Worm (Caenorhabditis elegans) whole organism, late embryonic: ENCODE measurements around the gene F52C6.2.

ENCODE experiments used
- C38D4.7 ChIP-seq: fragments of 200-800 bp; sonication (Bioruptor generic); optimal IDR thresholded peaks from 2 replicates; lab custom pipeline; 2018; ENCODE audit warnings: mild to moderate bottlenecking, missing genetic modification characterization, moderate library complexity, missing compliant biosample characterization
- F13H6.1 ChIP-seq: sonication (generic microtip); optimal IDR thresholded peaks from 2 replicates; lab custom pipeline; 2016; ENCODE audit warnings: missing genetic modification characterization, missing compliant biosample characterization
- T23F11.4 ChIP-seq: fragments of 200-800 bp; sonication (Bioruptor generic); optimal IDR thresholded peaks from 2 replicates; lab custom pipeline; 2018; ENCODE audit warnings: mild to moderate bottlenecking, missing genetic modification characterization, missing compliant biosample characterization
- Y22D7AL.16 ChIP-seq: sonication (generic microtip); optimal IDR thresholded peaks from 2 replicates; lab custom pipeline; 2016; ENCODE audit warnings: missing genetic modification characterization, missing compliant biosample characterization
- ahr-1 ChIP-seq: sonication (generic microtip); optimal IDR thresholded peaks from 2 replicates; lab custom pipeline; 2016; ENCODE audit warnings: missing genetic modification characterization, missing compliant biosample characterization
- ama-1 ChIP-seq: fragments of 150-350 bp; optimal IDR thresholded peaks from 2 replicates; lab custom pipeline; 2014
- ceh-19 ChIP-seq: fragments of 200-800 bp; sonication (Bioruptor generic); optimal IDR thresholded peaks from 2 replicates; lab custom pipeline; 2018; ENCODE audit warnings: mild to moderate bottlenecking, missing genetic modification characterization, missing compliant biosample characterization
- ceh-24 ChIP-seq: sonication (generic microtip); optimal IDR thresholded peaks from 2 replicates; lab custom pipeline; 2016; ENCODE audit warnings: mild to moderate bottlenecking, missing genetic modification characterization, missing compliant biosample characterization
- ceh-30 ChIP-seq: fragments of 150-350 bp; optimal IDR thresholded peaks from 2 replicates; lab custom pipeline; 2014; ENCODE audit warnings: missing biosample characterization, missing genetic modification characterization
- ceh-34 ChIP-seq: sonication (generic microtip); optimal IDR thresholded peaks from 2 replicates; lab custom pipeline; 2016; ENCODE audit warnings: mild to moderate bottlenecking, missing genetic modification characterization, missing compliant biosample characterization
- ceh-48 ChIP-seq: sonication (generic microtip); optimal IDR thresholded peaks from 2 replicates; lab custom pipeline; 2016; ENCODE audit warnings: missing genetic modification characterization, inconsistent platforms, missing compliant biosample characterization
- ceh-6 ChIP-seq: fragments of 200-800 bp; sonication (Bioruptor generic); optimal IDR thresholded peaks from 2 replicates; lab custom pipeline; 2018; ENCODE audit warnings: mild to moderate bottlenecking, missing genetic modification characterization, missing compliant biosample characterization
- ceh-9 ChIP-seq: sonication (generic microtip); optimal IDR thresholded peaks from 2 replicates; lab custom pipeline; 2016; ENCODE audit warnings: mild to moderate bottlenecking, missing genetic modification characterization, inconsistent platforms, missing compliant biosample characterization
- che-1 ChIP-seq: sonication (generic microtip); optimal IDR thresholded peaks from 2 replicates; lab custom pipeline; 2016; ENCODE audit warnings: mild to moderate bottlenecking, missing genetic modification characterization, missing compliant biosample characterization
- dmd-4 ChIP-seq: sonication (generic microtip); optimal IDR thresholded peaks from 2 replicates; lab custom pipeline; 2016; ENCODE audit warnings: borderline replicate concordance, missing genetic modification characterization, missing compliant biosample characterization
- dve-1 ChIP-seq: sonication (generic microtip); optimal IDR thresholded peaks from 2 replicates; lab custom pipeline; 2017; ENCODE audit warnings: antibody characterized with exemption, mild to moderate bottlenecking, missing genetic modification characterization, missing compliant biosample characterization
- elt-2 ChIP-seq: sonication (generic microtip); optimal IDR thresholded peaks from 2 replicates; lab custom pipeline; 2016; ENCODE audit warnings: missing genetic modification reagents, missing genetic modification characterization, missing compliant biosample characterization
- elt-4 ChIP-seq: sonication (generic microtip); optimal IDR thresholded peaks from 2 replicates; lab custom pipeline; 2016; ENCODE audit warnings: missing genetic modification characterization, missing compliant biosample characterization
- ets-4 ChIP-seq: sonication (generic microtip); optimal IDR thresholded peaks from 2 replicates; lab custom pipeline; 2016; ENCODE audit warnings: missing genetic modification characterization, missing compliant biosample characterization
- eyg-1 ChIP-seq: sonication (generic microtip); optimal IDR thresholded peaks from 2 replicates; lab custom pipeline; 2016; ENCODE audit warnings: missing genotype, missing genetic modification characterization, missing compliant biosample characterization
- fkh-10 ChIP-seq: fragments of 150-350 bp; optimal IDR thresholded peaks from 2 replicates; lab custom pipeline; 2014; ENCODE audit warnings: missing biosample characterization, missing genetic modification reagents, missing genetic modification characterization
- fkh-6 ChIP-seq: sonication (generic microtip); optimal IDR thresholded peaks from 2 replicates; lab custom pipeline; 2016; ENCODE audit warnings: missing genetic modification characterization, missing compliant biosample characterization
- gmeb-2 ChIP-seq: sonication (generic microtip); optimal IDR thresholded peaks from 2 replicates; lab custom pipeline; 2016; ENCODE audit warnings: missing genetic modification characterization, inconsistent platforms, missing compliant biosample characterization
- hlh-13 ChIP-seq: fragments of 200-800 bp; sonication (Bioruptor generic); optimal IDR thresholded peaks from 2 replicates; lab custom pipeline; 2018; ENCODE audit warnings: mild to moderate bottlenecking, missing genetic modification characterization, missing compliant biosample characterization
- hlh-8 ChIP-seq: sonication (generic microtip); optimal IDR thresholded peaks from 2 replicates; lab custom pipeline; 2016; ENCODE audit warnings: missing genotype, missing genetic modification characterization, missing compliant biosample characterization
- lin-11 ChIP-seq: fragments of 200-800 bp; sonication (Bioruptor generic); optimal IDR thresholded peaks from 2 replicates; lab custom pipeline; 2018; ENCODE audit warnings: mild to moderate bottlenecking, missing genetic modification characterization, missing compliant biosample characterization
- mec-3 ChIP-seq: sonication (generic microtip); optimal IDR thresholded peaks from 2 replicates; lab custom pipeline; 2016; ENCODE audit warnings: borderline replicate concordance, missing genetic modification characterization, missing compliant biosample characterization
- nfya-1 ChIP-seq: sonication (generic microtip); optimal IDR thresholded peaks from 2 replicates; lab custom pipeline; 2017; ENCODE audit warnings: missing genetic modification characterization, mild to moderate bottlenecking, missing compliant biosample characterization, antibody characterized with exemption, moderate library complexity
- nhr-232 ChIP-seq: sonication (generic microtip); optimal IDR thresholded peaks from 2 replicates; lab custom pipeline; 2016; ENCODE audit warnings: missing genetic modification characterization, missing compliant biosample characterization
- odd-2 ChIP-seq: sonication (generic microtip); optimal IDR thresholded peaks from 2 replicates; lab custom pipeline; 2017; ENCODE audit warnings: antibody characterized with exemption, mild to moderate bottlenecking, missing genetic modification characterization, missing compliant biosample characterization
- pat-9 ChIP-seq: fragments of 200-800 bp; sonication (Bioruptor generic); optimal IDR thresholded peaks from 2 replicates; lab custom pipeline; 2018; ENCODE audit warnings: mild to moderate bottlenecking, missing genetic modification characterization, moderate library complexity, missing compliant biosample characterization
- pha-4 ChIP-seq: fragments of 150-350 bp; optimal IDR thresholded peaks from 2 replicates; lab custom pipeline; 2018; ENCODE audit warnings: missing biosample characterization, missing genetic modification reagents, missing genetic modification characterization
- ref-2 ChIP-seq: sonication (generic microtip); optimal IDR thresholded peaks from 2 replicates; lab custom pipeline; 2016; ENCODE audit warnings: missing genetic modification characterization, missing compliant biosample characterization
- rnt-1 ChIP-seq: sonication (generic microtip); optimal IDR thresholded peaks from 2 replicates; lab custom pipeline; 2016; ENCODE audit warnings: missing genetic modification characterization, missing compliant biosample characterization
- sdc-2 ChIP-seq: sonication (generic microtip); optimal IDR thresholded peaks from 2 replicates; lab custom pipeline; 2016; ENCODE audit warnings: missing genotype, missing genetic modification characterization, missing compliant biosample characterization
- sox-4 ChIP-seq: sonication (generic microtip); optimal IDR thresholded peaks from 2 replicates; lab custom pipeline; 2017; ENCODE audit warnings: mild to moderate bottlenecking, missing genetic modification characterization, inconsistent platforms, missing compliant biosample characterization
- tbx-7 ChIP-seq: sonication (generic microtip); optimal IDR thresholded peaks from 2 replicates; lab custom pipeline; 2016; ENCODE audit warnings: missing genotype, missing genetic modification characterization, missing compliant biosample characterization
- ttx-3 ChIP-seq: sonication (generic microtip); optimal IDR thresholded peaks from 2 replicates; lab custom pipeline; 2016; ENCODE audit warnings: missing genetic modification reagents, missing genetic modification characterization, missing compliant biosample characterization
- unc-42 ChIP-seq: sonication (generic microtip); optimal IDR thresholded peaks from 2 replicates; lab custom pipeline; 2016; ENCODE audit warnings: missing genotype, missing genetic modification characterization, missing compliant biosample characterization
- ztf-16 ChIP-seq: sonication (generic microtip); optimal IDR thresholded peaks from 2 replicates; lab custom pipeline; 2017; ENCODE audit warnings: missing genetic modification characterization, missing compliant biosample characterization

Gene F52C6.2

DNA sequence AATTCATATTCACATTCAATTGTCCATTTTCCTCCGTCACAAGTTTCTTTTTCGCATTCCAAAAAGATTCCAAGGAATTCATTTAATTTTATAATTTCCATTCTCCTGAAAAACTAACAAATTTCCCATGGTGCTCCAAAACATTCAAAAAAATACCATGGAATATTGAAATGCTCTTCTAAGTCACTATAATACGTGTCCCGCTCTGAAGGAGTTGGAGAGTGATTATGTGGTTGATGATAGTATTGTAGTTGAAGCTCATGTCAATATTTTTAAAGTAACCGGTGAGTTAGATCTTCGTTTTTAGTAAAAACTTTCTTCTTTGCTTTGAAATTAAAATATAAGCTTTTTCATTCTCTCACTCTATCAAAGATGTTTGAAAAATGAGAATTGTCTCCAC lies 35.6 kb upstream of the F52C6.2 start, which contains the start of gene math-9:
Gene math-9 (minus strand): TSS at position 101 of the 400 bp plus-strand sequence.
- TF ChIP-seq pat-9 (tag; lab: Kevin White, UChicago), result no peak
- TF ChIP-seq ahr-1 (tag; lab: Kevin White, UChicago), result no peak
- no peak for TF ChIP-seq elt-4 (tag; lab: Kevin White, UChicago)
- TF ChIP-seq ceh-19, result no peak
- no peak for TF ChIP-seq hlh-13 (GFP tag; lab: Kevin White, UChicago)
- TF ChIP-seq che-1 (tag; lab: Kevin White, UChicago), result no peak
- no peak for TF ChIP-seq T23F11.4 (GFP tag; lab: Kevin White, UChicago)
- TF ChIP-seq elt-2, result no peak
- TF ChIP-seq ceh-9, result no peak
- TF ChIP-seq nfya-1 (tag; lab: Kevin White, UChicago), result no peak
- no peak for TF ChIP-seq nhr-232 (tag; lab: Kevin White, UChicago)
- TF ChIP-seq Y22D7AL.16 (tag; lab: Kevin White, UChicago), result no peak
- TF ChIP-seq ceh-34 (tag; lab: Kevin White, UChicago), result no peak
- no peak for TF ChIP-seq mec-3 (tag; lab: Kevin White, UChicago)
- TF ChIP-seq ama-1 (lab: Kevin White, UChicago), result no peak
- no peak for TF ChIP-seq sdc-2 (tag; lab: Kevin White, UChicago)
- TF ChIP-seq ref-2 (tag; lab: Kevin White, UChicago), result no peak
- TF ChIP-seq hlh-8 (tag; lab: Kevin White, UChicago), result no peak
- no peak for TF ChIP-seq pha-4

DNA sequence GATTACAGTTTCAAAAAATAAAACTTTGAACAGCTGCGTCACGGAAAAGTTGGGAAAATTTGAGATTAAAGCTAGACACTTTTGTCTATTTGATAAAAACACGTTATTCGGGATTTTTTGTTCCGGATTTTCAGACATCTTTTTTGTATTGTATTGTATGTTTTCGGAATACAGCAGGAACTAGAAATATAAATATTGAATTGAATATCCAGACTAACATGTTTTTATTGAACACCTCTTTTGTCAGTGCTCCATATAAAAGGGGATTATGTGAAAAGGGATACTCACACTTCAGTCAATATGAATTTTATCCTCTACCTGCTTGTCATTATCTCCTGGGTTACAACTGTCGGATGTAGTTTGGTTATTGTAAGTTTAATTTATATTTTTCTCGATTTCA lies 32.4 kb upstream of the F52C6.2 start, which contains the start of gene C16C4.1:
Gene C16C4.1 (plus strand): TSS at position 301 of the 400 bp plus-strand sequence.
- TF ChIP-seq ceh-48 (no peak), lin-11 (tag; lab: Kevin White, UChicago) (no peak), unc-42 (tag; lab: Kevin White, UChicago) (no peak), rnt-1 (tag; lab: Kevin White, UChicago) (no peak), elt-2 (no peak)
- TF ChIP-seq, all 69 proteins: peak for 0

DNA sequence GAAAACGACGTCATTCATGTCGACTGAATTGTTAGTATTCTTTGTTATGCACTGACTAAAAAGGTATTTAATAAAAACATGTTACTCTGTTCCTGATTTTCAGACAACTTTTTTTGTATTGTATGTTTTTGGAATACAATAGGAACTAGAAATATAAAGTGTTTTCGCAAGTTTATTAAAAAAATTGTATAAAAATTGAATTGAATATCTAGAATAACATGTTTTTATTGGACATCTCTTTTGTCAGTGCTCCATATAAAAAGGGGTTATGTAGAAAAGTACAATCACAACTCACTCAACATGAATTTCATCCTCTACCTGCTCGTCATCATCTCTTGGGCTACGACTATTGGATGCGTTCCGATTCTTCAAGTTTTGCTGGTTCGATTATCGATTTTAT lies 31.0 kb upstream of the F52C6.2 start, which contains the start of gene C46F9.5:
Gene C46F9.5 (plus strand): TSS at position 301 of the 400 bp plus-strand sequence.
- TF ChIP-seq ceh-30 (tag; lab: Kevin White, UChicago) (no peak), gmeb-2 (tag; lab: Kevin White, UChicago) (no peak), F13H6.1 (tag; lab: Kevin White, UChicago) (no peak), ceh-48 (no peak), tbx-7 (tag; lab: Kevin White, UChicago) (no peak), ama-1 (lab: Kevin White, UChicago) (no peak), ets-4 (tag; lab: Kevin White, UChicago) (no peak), mec-3 (tag; lab: Kevin White, UChicago) (no peak), ttx-3 (tag; lab: Kevin White, UChicago) (no peak), C38D4.7 (GFP tag; lab: Kevin White, UChicago) (no peak), ref-2 (tag; lab: Kevin White, UChicago) (no peak), fkh-10 (no peak), eyg-1 (tag; lab: Kevin White, UChicago) (no peak), dve-1 (no peak), lin-11 (tag; lab: Kevin White, UChicago) (no peak), sox-4 (tag; lab: Kevin White, UChicago) (no peak), ceh-24 (no peak), ceh-34 (tag; lab: Kevin White, UChicago) (no peak)

DNA sequence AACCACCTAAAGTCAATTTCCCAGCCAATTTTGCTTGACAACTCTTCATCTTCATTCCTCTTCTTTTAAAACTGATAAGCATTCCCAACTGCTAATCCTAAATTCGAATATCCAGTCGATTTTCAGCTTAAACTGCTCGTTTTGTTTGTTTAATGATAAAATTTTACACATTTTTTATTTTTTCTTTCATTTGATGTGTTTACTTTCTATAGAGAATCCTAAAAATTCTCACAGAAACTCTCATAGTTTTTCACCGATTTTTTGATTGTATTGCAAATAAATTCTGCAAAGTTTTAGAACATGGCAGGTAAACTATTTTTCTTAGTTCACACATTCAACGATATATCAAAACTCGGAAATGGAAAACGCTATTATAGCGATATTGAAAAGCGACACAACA lies 30.5 kb upstream of the F52C6.2 start, which contains the start of gene math-25:
Gene math-25 (plus strand): TSS at position 301 of the 400 bp plus-strand sequence.
- TF ChIP-seq odd-2 (tag; lab: Kevin White, UChicago) (no peak), ceh-6 (no peak), nfya-1 (tag; lab: Kevin White, UChicago) (no peak), ceh-34 (tag; lab: Kevin White, UChicago) (no peak), fkh-6 (tag; lab: Kevin White, UChicago) (no peak), dmd-4 (tag; lab: Kevin White, UChicago) (no peak), ttx-3 (tag; lab: Kevin White, UChicago) (no peak), ztf-16 (tag; lab: Kevin White, UChicago) (no peak), T23F11.4 (GFP tag; lab: Kevin White, UChicago) (no peak), lin-11 (tag; lab: Kevin White, UChicago) (no peak)
- TF ChIP-seq, all 69 proteins: peak for 0
